Fruit fly (Drosophila melanogaster): ENCODE results near the gene hoe2.
A peak's percentile ranks its signal among the peaks of the same experiment; 100 is the strongest.

Gene hoe2

dm6 chr2L:4981278-4981966 is 45.2 kb upstream of the hoe2 start, which contains the start of the genes CG8892 and CG34126 (continued):
- TF ChIP-seq Aef1 (GFP tag; IDR thresholded peaks at IDR 0.05): peak; percentile 97
- peak; percentile 94 for TF ChIP-seq CG14441 (GFP tag; IDR thresholded peaks at IDR 0.05)
- TF ChIP-seq hbn (GFP tag; IDR thresholded peaks at IDR 0.05; ENCODE audit: partially characterized antibody): no peak
- peak; percentile 57 for TF ChIP-seq CTCF (GFP tag; optimal IDR thresholded peaks at IDR 0.05)
- TF ChIP-seq fd3F (GFP tag; optimal IDR thresholded peaks at IDR 0.05): peak; percentile 95
- peak; percentile 82 for TF ChIP-seq run (tag; optimal IDR thresholded peaks at IDR 0.05)
- TF ChIP-seq Spps (tag; optimal IDR thresholded peaks at IDR 0.05): peak; percentile 91
- TF ChIP-seq bigmax (GFP tag; optimal IDR thresholded peaks at IDR 0.05): no peak
- peak; percentile 94 for TF ChIP-seq Sox102F (GFP tag; optimal IDR thresholded peaks at IDR 0.05)
- peak; percentile 36; the same call in 2 of the 3 replicates for TF ChIP-seq CG16813 (GFP tag; IDR thresholded peaks at IDR 0.05; ENCODE audit: partially characterized antibody)
- TF ChIP-seq CG6654 (GFP tag; optimal IDR thresholded peaks at IDR 0.05): peak; percentile 86
- TF ChIP-seq CG8924 (tag; optimal IDR thresholded peaks at IDR 0.05): peak; percentile 97
- TF ChIP-seq CkIIα-i1 (GFP tag; IDR thresholded peaks at IDR 0.05): peak; percentile 83; the same call in 1 of the 2 replicates
- no peak for TF ChIP-seq CG34224 (GFP tag; IDR thresholded peaks at IDR 0.05; ENCODE audit: partially characterized antibody)
- peak; percentile 94 for TF ChIP-seq danr (GFP tag; IDR thresholded peaks at IDR 0.05)
- peak; percentile 94 for TF ChIP-seq CG13894 (tag; optimal IDR thresholded peaks at IDR 0.05)
- peak; percentile 98 for TF ChIP-seq CG14710 (tag; optimal IDR thresholded peaks at IDR 0.05)
- TF ChIP-seq CG18011 (GFP tag; optimal IDR thresholded peaks at IDR 0.05): peak; percentile 90
- TF ChIP-seq inv (GFP tag; IDR thresholded peaks at IDR 0.05; ENCODE audit: partially characterized antibody): no peak
- peak; percentile 93 for TF ChIP-seq Rx (GFP tag; IDR thresholded peaks at IDR 0.05)
- TF ChIP-seq Nf-YB (GFP tag; optimal IDR thresholded peaks at IDR 0.05): peak; percentile 81
- TF ChIP-seq CG8388 (GFP tag; optimal IDR thresholded peaks at IDR 0.05): peak; percentile 93
- peak; percentile 97 for TF ChIP-seq bab2 (GFP tag; optimal IDR thresholded peaks at IDR 0.05)
- TF ChIP-seq MTF-1 (GFP tag; optimal IDR thresholded peaks at IDR 0.05; ENCODE audit: borderline replicate concordance): peak; percentile 81
- peak; percentile 93 for TF ChIP-seq Ada2b (GFP tag; IDR thresholded peaks at IDR 0.05)
- TF ChIP-seq dimm (GFP tag; IDR thresholded peaks at IDR 0.05): peak; percentile 82
- TF ChIP-seq Atf-2 (GFP tag; optimal IDR thresholded peaks at IDR 0.05): peak; percentile 94
- peak; percentile 45; the same call in 1 of the 2 replicates for TF ChIP-seq Bgb (GFP tag; IDR thresholded peaks at IDR 0.05; ENCODE audit: partially characterized antibody)
- peak; percentile 96 for TF ChIP-seq shn (GFP tag; optimal IDR thresholded peaks at IDR 0.05)
- peak; percentile 98 for TF ChIP-seq bcd (GFP tag; optimal IDR thresholded peaks at IDR 0.05)
- peak; percentile 48; the same call in 1 of the 2 replicates for TF ChIP-seq amos (GFP tag; IDR thresholded peaks at IDR 0.05; ENCODE audit: partially characterized antibody)
- peak; percentile 78; the same call in 2 of the 3 replicates for TF ChIP-seq gce (GFP tag; IDR thresholded peaks at IDR 0.05)
- peak; percentile 97 for TF ChIP-seq CG9609 (GFP tag; optimal IDR thresholded peaks at IDR 0.05)
- TF ChIP-seq pzg (GFP tag; optimal IDR thresholded peaks at IDR 0.05): peak; percentile 84
- peak; percentile 96 for TF ChIP-seq CG7786 (GFP tag; optimal IDR thresholded peaks at IDR 0.05)
- TF ChIP-seq CG11723 (GFP tag; optimal IDR thresholded peaks at IDR 0.05): peak; percentile 96
- peak; percentile 97 for TF ChIP-seq CG18262 (tag; optimal IDR thresholded peaks at IDR 0.05)
- peak; percentile 99 for TF ChIP-seq Gug (GFP tag; IDR thresholded peaks at IDR 0.05)
- TF ChIP-seq cg (GFP tag; optimal IDR thresholded peaks at IDR 0.05): no peak
- TF ChIP-seq CG12104 (GFP tag; optimal IDR thresholded peaks at IDR 0.05): peak; percentile 96
- peak; percentile 95 for TF ChIP-seq CG10979 (tag; optimal IDR thresholded peaks at IDR 0.05)
- TF ChIP-seq CG13624 (GFP tag; optimal IDR thresholded peaks at IDR 0.05): peak; percentile 96
- peak; percentile 92; the same call in 2 of the 3 replicates for TF ChIP-seq CG3726 (GFP tag; IDR thresholded peaks at IDR 0.05)
- TF ChIP-seq tup (GFP tag; optimal IDR thresholded peaks at IDR 0.05): peak; percentile 95
- peak; percentile 92 for TF ChIP-seq ftz-f1 (GFP tag; optimal IDR thresholded peaks at IDR 0.05)
- TF ChIP-seq fu2 (GFP tag; optimal IDR thresholded peaks at IDR 0.05): peak; percentile 96
- TF ChIP-seq prd (optimal IDR thresholded peaks at IDR 0.05): no peak
- TF ChIP-seq prd (GFP tag; IDR thresholded peaks at IDR 0.05): peak; percentile 98
- TF ChIP-seq ken (GFP tag; IDR thresholded peaks at IDR 0.05): peak; percentile 98

Measured in whole organism, embryonic.